Fruit fly (Drosophila melanogaster) whole organism, wandering third instar larva: ENCODE measurements around the gene gNacalpha.

Experiments used
- Hnf4 ChIP-seq: fragments of 200-800 bp; sonication (Bioruptor generic); optimal IDR thresholded peaks from 2 replicates; lab custom pipeline; 2016; ENCODE audit warnings: missing biosample characterization, mild to moderate bottlenecking, missing genetic modification characterization
- Hr78 ChIP-seq: fragments of >200 bp; optimal IDR thresholded peaks from 2 replicates; lab custom pipeline; 2017; ENCODE audit warnings: missing biosample characterization, missing genetic modification characterization
- N ChIP-seq: fragments of >200 bp; optimal IDR thresholded peaks from 2 replicates; lab custom pipeline; 2018; ENCODE audit warnings: missing biosample characterization, missing external identifiers, missing genetic modification characterization
- fru ChIP-seq: fragments of 200-800 bp; sonication (Bioruptor generic); optimal IDR thresholded peaks from 3 replicates; lab custom pipeline; 2016; ENCODE audit warnings: missing biosample characterization, mild to moderate bottlenecking, missing genetic modification characterization
- h ChIP-seq: fragments of 200-800 bp; sonication (Bioruptor generic); optimal IDR thresholded peaks from 3 replicates; lab custom pipeline; 2016; ENCODE audit warnings: missing biosample characterization, mild to moderate bottlenecking, missing genetic modification characterization
- pan ChIP-seq: fragments of >200 bp; optimal IDR thresholded peaks from 2 replicates; lab custom pipeline; 2017
- sv ChIP-seq: fragments of 200-800 bp; sonication (Bioruptor generic); optimal IDR thresholded peaks from 3 replicates; lab custom pipeline; 2016; ENCODE audit warnings: missing biosample characterization, missing genetic modification characterization
- woc ChIP-seq: sonication (Bioruptor generic); optimal IDR thresholded peaks from 2 replicates; lab custom pipeline; 2016; ENCODE audit warnings: missing biosample characterization, mild to moderate bottlenecking, missing genetic modification characterization

DNA sequence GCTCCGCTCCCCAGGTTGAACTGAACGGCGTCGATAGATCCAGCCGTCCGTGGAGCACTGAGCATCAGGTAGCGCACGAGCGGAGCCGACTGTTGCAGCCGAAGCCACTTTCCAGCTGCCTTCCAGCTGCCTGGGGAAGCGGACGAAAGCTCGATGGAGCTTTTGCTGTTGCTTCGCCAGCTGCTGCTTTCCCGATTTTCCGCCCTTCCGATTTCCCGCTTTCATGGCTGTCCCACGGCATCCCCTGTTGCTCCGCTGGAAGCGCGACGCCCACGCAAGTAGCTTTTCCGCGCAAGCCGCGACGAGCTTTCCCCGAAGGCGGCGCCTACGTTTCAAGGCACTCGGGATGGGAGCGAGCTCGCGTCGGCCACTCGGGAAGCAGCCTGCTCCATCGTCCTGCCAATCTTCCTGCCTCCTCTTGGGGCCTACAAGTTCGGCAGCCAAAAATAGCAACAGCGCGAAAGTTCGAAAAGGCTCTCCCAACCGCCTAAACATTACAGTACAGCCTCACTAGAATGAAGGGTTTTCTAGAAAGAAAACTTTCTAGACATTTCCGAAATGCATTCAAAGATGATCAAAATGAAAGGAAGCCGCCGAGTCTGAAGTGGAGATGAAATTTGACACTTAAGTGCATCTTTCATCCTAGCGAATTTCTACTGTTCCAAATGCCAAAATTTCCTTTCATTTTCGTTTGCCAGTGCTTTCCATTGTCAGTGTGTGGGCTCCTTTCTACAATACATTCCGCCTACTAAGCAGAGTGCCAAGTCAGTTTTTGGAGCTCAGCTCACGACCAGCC, 6.3 kb downstream of the gNacalpha start:
- TF ChIP-seq sv (GFP tag; lab: Kevin White, UChicago) = no peak
- TF ChIP-seq woc (GFP tag; lab: Kevin White, UChicago) = no peak
- TF ChIP-seq Hnf4 (GFP tag; lab: Kevin White, UChicago) = no peak
- no peak for TF ChIP-seq pan (lab: Kevin White, UChicago)
- no peak for TF ChIP-seq fru (GFP tag; lab: Kevin White, UChicago)
- TF ChIP-seq N (GFP tag; lab: Kevin White, UChicago) = no peak
- TF ChIP-seq h (GFP tag; lab: Kevin White, UChicago) = no peak
- TF ChIP-seq Hr78 = no peak
